Fruit fly (Drosophila melanogaster) whole organism, prepupa: ENCODE data around the gene svp.

Experiments
- Blimp-1 ChIP-seq: fragments of 200-800 bp; sonication (Bioruptor generic); optimal IDR thresholded peaks from 3 replicates; lab custom pipeline; 2017; ENCODE audit warnings: missing biosample characterization, missing genetic modification characterization, mild to moderate bottlenecking, moderate library complexity, missing genetic modification reagents
- CG10631 ChIP-seq: fragments of 200-800 bp; sonication (Bioruptor generic); optimal IDR thresholded peaks from 2 replicates; lab custom pipeline; 2016; ENCODE audit warnings: missing biosample characterization, missing genetic modification characterization
- CG10669 ChIP-seq: fragments of 200-800 bp; sonication (Bioruptor generic); optimal IDR thresholded peaks from 3 replicates; lab custom pipeline; 2018; ENCODE audit warnings: missing biosample characterization, mild to moderate bottlenecking, missing genetic modification characterization, moderate library complexity
- CG11294 ChIP-seq: fragments of 200-800 bp; sonication (Bioruptor generic); IDR thresholded peaks from 2 replicates; pipeline ENCODE4 v1.3.6; 2022; ENCODE audit warnings: missing biosample characterization, missing genetic modification characterization
- CG11762 ChIP-seq: fragments of 200-800 bp; sonication (Bioruptor generic); optimal IDR thresholded peaks from 3 replicates; lab custom pipeline; 2016; ENCODE audit warnings: missing biosample characterization, missing genetic modification characterization; ENCODE audit not compliant: insufficient read depth
- CG15336 ChIP-seq: fragments of 200-800 bp; sonication (Bioruptor generic); IDR thresholded peaks from 2 replicates; pipeline ENCODE4 v1.3.6; 2022; ENCODE audit warnings: missing biosample characterization, missing genetic modification characterization
- CG16779 ChIP-seq: fragments of 200-800 bp; sonication (Bioruptor generic); optimal IDR thresholded peaks from 3 replicates; lab custom pipeline; 2017; ENCODE audit warnings: missing biosample characterization, mild to moderate bottlenecking, missing genetic modification characterization
- CG3032 ChIP-seq: fragments of 200-800 bp; optimal IDR thresholded peaks from 2 replicates; lab custom pipeline; 2019; ENCODE audit warnings: missing biosample characterization, mild to moderate bottlenecking, missing genetic modification characterization, moderate library complexity
- CG31627 ChIP-seq: fragments of 200-800 bp; sonication (Bioruptor generic); optimal IDR thresholded peaks from 3 replicates; lab custom pipeline; 2016; ENCODE audit warnings: missing biosample characterization, missing genetic modification characterization
- CG32006 ChIP-seq: fragments of 200-800 bp; sonication (Bioruptor generic); optimal IDR thresholded peaks from 3 replicates; lab custom pipeline; 2017; ENCODE audit warnings: missing biosample characterization, mild to moderate bottlenecking, missing genetic modification characterization
- CG3919 ChIP-seq: fragments of 200-800 bp; sonication (Bioruptor generic); optimal IDR thresholded peaks from 3 replicates; lab custom pipeline; 2016; ENCODE audit warnings: missing biosample characterization, missing genetic modification characterization
- CG4318 ChIP-seq: fragments of 200-800 bp; sonication (Bioruptor generic); optimal IDR thresholded peaks from 3 replicates; lab custom pipeline; 2017; ENCODE audit warnings: missing biosample characterization, mild to moderate bottlenecking, missing genetic modification characterization
- CG6163 ChIP-seq: fragments of 200-800 bp; sonication (Bioruptor generic); IDR thresholded peaks from 3 replicates; pipeline ENCODE4 v1.3.6; 2022; ENCODE audit warnings: missing biosample characterization, missing genetic modification characterization
- CG6276 ChIP-seq: fragments of 200-800 bp; sonication (Bioruptor generic); optimal IDR thresholded peaks from 2 replicates; lab custom pipeline; 2017; ENCODE audit warnings: missing biosample characterization, mild to moderate bottlenecking, missing genetic modification characterization
- CG8319 ChIP-seq: fragments of 200-800 bp; sonication (Bioruptor generic); optimal IDR thresholded peaks from 3 replicates; lab custom pipeline; 2016; ENCODE audit warnings: missing biosample characterization, missing genetic modification characterization
- CG9139 ChIP-seq: fragments of 200-800 bp; sonication (Bioruptor generic); optimal IDR thresholded peaks from 3 replicates; lab custom pipeline; 2017; ENCODE audit warnings: missing biosample characterization, mild to moderate bottlenecking, missing genetic modification characterization
- Eip75B ChIP-seq: fragments of 200-800 bp; sonication (Bioruptor generic); optimal IDR thresholded peaks from 3 replicates; lab custom pipeline; 2016; ENCODE audit warnings: missing biosample characterization, missing genetic modification characterization
- Eip78C ChIP-seq: fragments of 200-800 bp; sonication (Bioruptor generic); peaks from one replicate; lab custom pipeline; 2016; ENCODE audit warnings: missing biosample characterization, missing genetic modification characterization
- Ets96B ChIP-seq: fragments of 200-800 bp; optimal IDR thresholded peaks from 2 replicates; lab custom pipeline; 2019; ENCODE audit warnings: missing biosample characterization, mild to moderate bottlenecking, missing genetic modification characterization, moderate library complexity
- Hr4 ChIP-seq: fragments of 200-800 bp; sonication (Bioruptor generic); optimal IDR thresholded peaks from 3 replicates; lab custom pipeline; 2016; ENCODE audit warnings: missing biosample characterization, missing genetic modification characterization
- dac ChIP-seq: fragments of 200-800 bp; sonication (Bioruptor generic); optimal IDR thresholded peaks from 2 replicates; lab custom pipeline; 2017; ENCODE audit warnings: missing biosample characterization, mild to moderate bottlenecking, missing genetic modification characterization
- eg ChIP-seq: fragments of 200-800 bp; sonication (Bioruptor generic); IDR thresholded peaks from 3 replicates; pipeline ENCODE4 v1.3.6; 2022; ENCODE audit warnings: missing biosample characterization, missing genetic modification characterization
- fd59A ChIP-seq: fragments of 200-800 bp; sonication (Bioruptor generic); optimal IDR thresholded peaks from 2 replicates; lab custom pipeline; 2017; ENCODE audit warnings: missing biosample characterization, mild to moderate bottlenecking, missing genetic modification characterization, missing genetic modification reagents
- fd85E ChIP-seq: fragments of 200-800 bp; sonication (Bioruptor generic); optimal IDR thresholded peaks from 3 replicates; lab custom pipeline; 2016; ENCODE audit warnings: missing biosample characterization, missing genetic modification characterization
- fkh ChIP-seq: fragments of 200-800 bp; sonication (Bioruptor generic); optimal IDR thresholded peaks from 3 replicates; lab custom pipeline; 2017; ENCODE audit warnings: missing biosample characterization, mild to moderate bottlenecking, missing genetic modification characterization, moderate library complexity
- lz ChIP-seq: fragments of 200-800 bp; sonication (Bioruptor generic); optimal IDR thresholded peaks from 3 replicates; lab custom pipeline; 2016; ENCODE audit warnings: missing biosample characterization, missing genetic modification characterization
- net ChIP-seq: fragments of 200-800 bp; sonication (Bioruptor generic); optimal IDR thresholded peaks from 3 replicates; lab custom pipeline; 2016; ENCODE audit warnings: missing biosample characterization, missing genetic modification characterization
- pdm3 ChIP-seq: fragments of 200-800 bp; sonication (Bioruptor generic); optimal IDR thresholded peaks from 3 replicates; lab custom pipeline; 2016; ENCODE audit warnings: missing biosample characterization, missing genetic modification characterization
- spab ChIP-seq: fragments of 200-800 bp; sonication (Bioruptor generic); optimal IDR thresholded peaks from 2 replicates; lab custom pipeline; 2017; ENCODE audit warnings: missing biosample characterization, mild to moderate bottlenecking, missing genetic modification characterization, missing genetic modification reagents
- ss ChIP-seq, 2 experiments: fragments of 200-800 bp; sonication (Bioruptor generic); optimal IDR thresholded peaks; 2 replicates in 1 of 2; 3 replicates in 1 of 2; lab custom pipeline; 2017 to 2018; ENCODE audit warnings: mild to moderate bottlenecking in 2 of 2, missing biosample characterization in 2 of 2, missing genetic modification characterization in 2 of 2, moderate library complexity in 1 of 2
- svp ChIP-seq: fragments of 200-800 bp; sonication (Bioruptor generic); peaks from one replicate; lab custom pipeline; 2016; ENCODE audit warnings: missing biosample characterization, missing genetic modification characterization
- topi ChIP-seq: fragments of 200-800 bp; sonication (Bioruptor generic); optimal IDR thresholded peaks from 3 replicates; lab custom pipeline; 2016; ENCODE audit warnings: missing biosample characterization, missing genetic modification characterization
- vri ChIP-seq: fragments of 200-800 bp; sonication (Bioruptor generic); optimal IDR thresholded peaks from 3 replicates; lab custom pipeline; 2016; ENCODE audit warnings: missing biosample characterization, mild to moderate bottlenecking, missing genetic modification characterization

Gene svp

dm6 chr3R:12280729-12281342 is 22.3 kb downstream of the svp start (continued):
- TF ChIP-seq CG11762 (GFP tag; lab: Kevin White, UChicago) (no peak), CG15336 (GFP tag; lab: Robert Waterston, UW) (no peak; the same call in 1 of the 2 replicates), CG3919 (peak; percentile 14), CG11294 (GFP tag; lab: Robert Waterston, UW) (no peak), fd85E (GFP tag; lab: Kevin White, UChicago) (no peak), lz (no peak), net (GFP tag; lab: Kevin White, UChicago) (peak; percentile 27), pdm3 (no peak), ss (GFP tag; optimal IDR thresholded peaks at IDR 0.05; lab: Kevin White, UChicago) (peak; percentile 8 to 30), fkh (GFP tag; lab: Kevin White, UChicago) (peak; percentile 40), CG16779 (tag; lab: Kevin White, UChicago) (peak; percentile 12)
- TF ChIP-seq, all 60 proteins: peak for 15

dm6 chr3R:12285589-12285988 is 27.1 kb downstream of the svp start:
- TF ChIP-seq svp (GFP tag; lab: Kevin White, UChicago) (peak; percentile 96), dac (GFP tag; lab: Kevin White, UChicago) (no peak)

- peak; percentile 4 for TF ChIP-seq spab (GFP tag; lab: Kevin White, UChicago)
- peak; percentile 52 for TF ChIP-seq svp (GFP tag; lab: Kevin White, UChicago)
- TF ChIP-seq topi (GFP tag; lab: Kevin White, UChicago), result no peak
- TF ChIP-seq CG15336 (GFP tag; lab: Robert Waterston, UW), result no peak
- no peak for TF ChIP-seq fkh (GFP tag; lab: Kevin White, UChicago)
- no peak for TF ChIP-seq CG11294 (GFP tag; lab: Robert Waterston, UW)
- TF ChIP-seq CG10669 (GFP tag; lab: Kevin White, UChicago), result peak; percentile 9
- TF ChIP-seq CG16779 (tag; lab: Kevin White, UChicago), result no peak
- peak; percentile 46 for TF ChIP-seq Ets96B (tag; lab: Kevin White, UChicago)
- TF ChIP-seq fd59A, result no peak
- no peak for TF ChIP-seq CG9139 (GFP tag; lab: Kevin White, UChicago)
- TF ChIP-seq Blimp-1 (GFP tag; lab: Kevin White, UChicago), result no peak
- TF ChIP-seq net (GFP tag; lab: Kevin White, UChicago), result no peak
- peak; percentile 0 for TF ChIP-seq Eip75B (GFP tag; lab: Kevin White, UChicago)
- peak; percentile 29; the same call in 1 of the 3 replicates for TF ChIP-seq eg
- TF ChIP-seq CG8319 (GFP tag; lab: Kevin White, UChicago), result no peak
- TF ChIP-seq CG4318 (GFP tag; lab: Kevin White, UChicago), result no peak
- TF ChIP-seq Eip78C, result peak; percentile 66
- no peak for TF ChIP-seq pdm3
- TF ChIP-seq CG6276, result no peak
- TF ChIP-seq CG32006 (GFP tag; lab: Kevin White, UChicago), result peak; percentile 56
- no peak for TF ChIP-seq lz
- peak; percentile 2 for TF ChIP-seq CG10631 (GFP tag; lab: Kevin White, UChicago)
- peak in 1 of 2 experiments; percentile 15 for TF ChIP-seq ss (GFP tag; optimal IDR thresholded peaks at IDR 0.05; lab: Kevin White, UChicago)
- peak; percentile 54; the same call in 1 of the 3 replicates for TF ChIP-seq CG6163 (GFP tag; lab: Robert Waterston, UW)
- TF ChIP-seq Hr4, result peak; percentile 45
Measured at dm6 chr3R:12288580-12289299, 30.2 kb downstream of the svp start.

dm6 chr3R:12290466-12291237 is 32.1 kb downstream of the svp start:
- no peak for TF ChIP-seq CG3032
- peak; percentile 58 for TF ChIP-seq svp (GFP tag; lab: Kevin White, UChicago)
- TF ChIP-seq CG31627 (GFP tag; lab: Kevin White, UChicago), result no peak
- no peak for TF ChIP-seq fd59A
- no peak for TF ChIP-seq CG11294 (GFP tag; lab: Robert Waterston, UW)
- TF ChIP-seq fkh (GFP tag; lab: Kevin White, UChicago), result peak; percentile 43
- no peak for TF ChIP-seq Blimp-1 (GFP tag; lab: Kevin White, UChicago)
- TF ChIP-seq Ets96B (tag; lab: Kevin White, UChicago), result no peak
- no peak for TF ChIP-seq vri (GFP tag; lab: Kevin White, UChicago)
